Worm (Caenorhabditis elegans): Measurements from ENCODE around the gene mth-2.
"Not testable (repeated sequence)": the region's sequence is repeated elsewhere in the genome, so short reads cannot be mapped to it uniquely, and the experiment has no call there.

DNA sequence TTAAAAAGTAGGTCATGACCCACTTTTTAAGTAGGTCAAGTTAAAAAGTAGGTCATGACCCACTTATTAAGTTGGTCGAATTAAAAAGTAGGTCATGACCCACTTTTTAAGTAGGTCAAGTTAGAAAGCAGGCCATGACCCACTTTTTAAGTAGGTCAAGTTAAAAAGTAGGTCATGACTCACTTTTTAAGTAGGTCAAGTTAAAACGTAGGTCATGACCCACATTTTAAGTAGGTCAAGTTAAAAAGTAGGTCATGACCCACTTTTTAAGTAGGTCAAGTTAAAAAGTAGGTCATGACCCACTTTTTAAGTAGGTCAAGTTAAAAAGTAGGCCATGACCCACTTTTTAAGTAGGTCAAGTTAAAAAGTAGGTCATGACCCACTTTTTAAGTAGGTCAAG, 8.5 kb upstream of the mth-2 start:
- TF ChIP-seq elt-1 (tag; optimal IDR thresholded peaks at IDR 0.05); ama-1 (optimal IDR thresholded peaks at IDR 0.05); unc-39 (tag; optimal IDR thresholded peaks at IDR 0.05); fkh-10 (GFP tag; optimal IDR thresholded peaks at IDR 0.05); nhr-11 (tag; optimal IDR thresholded peaks at IDR 0.05); ceh-28 (tag; optimal IDR thresholded peaks at IDR 0.05); lin-39 (tag; optimal IDR thresholded peaks at IDR 0.05): not testable (repeated sequence)
